Worm (Caenorhabditis elegans) whole organism, mixed stage, embryonic: ENCODE results near the gene tex-2.

ENCODE experiments used
- M03D4.4 ChIP-seq: sonication (generic microtip); optimal IDR thresholded peaks from 2 replicates; lab custom pipeline; 2017; ENCODE audit warnings: mild to moderate bottlenecking, missing genetic modification characterization, missing compliant biosample characterization
- blmp-1 ChIP-seq: fragments of 150-350 bp; optimal IDR thresholded peaks from 2 replicates; lab custom pipeline; 2014; ENCODE audit warnings: missing biosample characterization, missing genetic modification characterization
- cnd-1 ChIP-seq: fragments of 200-800 bp; sonication (Bioruptor generic); optimal IDR thresholded peaks from 2 replicates; lab custom pipeline; 2018; ENCODE audit warnings: mild to moderate bottlenecking, missing genetic modification characterization, missing compliant biosample characterization
- drap-1 ChIP-seq: fragments of 200-800 bp; sonication (Bioruptor generic); optimal IDR thresholded peaks from 3 replicates; lab custom pipeline; 2018; ENCODE audit warnings: mild to moderate bottlenecking, missing genetic modification characterization, missing compliant biosample characterization
- elt-3 ChIP-seq: fragments of 150-350 bp; optimal IDR thresholded peaks from 2 replicates; lab custom pipeline; 2014; ENCODE audit warnings: missing biosample characterization, missing genetic modification characterization
- mep-1 ChIP-seq: fragments of 150-350 bp; optimal IDR thresholded peaks from 2 replicates; lab custom pipeline; 2017; ENCODE audit warnings: missing biosample characterization, missing genetic modification reagents, missing genetic modification characterization, inconsistent platforms
- nhr-237 ChIP-seq: fragments of 150-350 bp; optimal IDR thresholded peaks from 2 replicates; lab custom pipeline; 2014; ENCODE audit warnings: missing biosample characterization, missing genetic modification characterization
- snpc-4 ChIP-seq: fragments of 150-350 bp; optimal IDR thresholded peaks from 2 replicates; lab custom pipeline; 2014; ENCODE audit warnings: missing biosample characterization, missing genetic modification characterization
- unc-62 ChIP-seq: fragments of 150-350 bp; optimal IDR thresholded peaks from 2 replicates; lab custom pipeline; 2014; ENCODE audit warnings: missing biosample characterization, missing genetic modification reagents, missing genetic modification characterization
- zip-8 ChIP-seq: fragments of 150-350 bp; optimal IDR thresholded peaks from 2 replicates; lab custom pipeline; 2014; ENCODE audit warnings: missing biosample characterization, missing genetic modification characterization

DNA sequence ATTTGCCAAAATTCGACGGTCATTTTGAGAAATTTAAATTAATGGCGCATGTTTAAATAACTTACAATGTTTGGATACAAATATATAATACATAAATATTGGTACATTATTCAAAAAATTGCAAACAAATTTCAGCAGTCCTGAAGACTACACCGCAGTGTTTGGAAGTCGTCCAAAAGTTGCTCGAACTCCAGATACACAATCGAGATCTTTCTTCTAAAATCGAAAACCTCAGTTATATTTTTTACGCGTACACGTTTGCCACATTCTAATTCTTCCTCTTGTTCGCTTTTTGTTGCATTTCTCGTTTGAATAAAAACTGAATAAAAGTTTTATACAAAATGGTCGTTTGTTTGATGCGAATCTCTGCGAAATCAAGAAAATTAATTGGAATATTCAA lies 30.8 kb upstream of the tex-2 start, which contains the start of gene tsp-18:
- TF ChIP-seq M03D4.4 (tag; lab: Kevin White, UChicago) (no peak), zip-8 (tag; lab: Kevin White, UChicago) (no peak), unc-62 (GFP tag; lab: Kevin White, UChicago) (no peak), nhr-237 (tag; lab: Kevin White, UChicago) (no peak), snpc-4 (no peak), cnd-1 (tag; lab: Kevin White, UChicago) (no peak), elt-3 (no peak), mep-1 (tag; lab: Kevin White, UChicago) (no peak), blmp-1 (tag; lab: Kevin White, UChicago) (no peak), drap-1 (no peak)
